Worm (Caenorhabditis elegans) whole organism, young adult: Measurements from ENCODE around the gene scl-7.

Experiments
- chd-7 ChIP-seq: sonication (generic microtip); optimal IDR thresholded peaks from 2 replicates; lab custom pipeline; 2016; ENCODE audit warnings: mild to moderate bottlenecking, missing genetic modification characterization, moderate library complexity, missing compliant biosample characterization
- lsy-27 ChIP-seq: sonication (generic microtip); optimal IDR thresholded peaks from 2 replicates; lab custom pipeline; 2017; ENCODE audit warnings: missing genetic modification characterization, mild to moderate bottlenecking, missing compliant biosample characterization, antibody characterized with exemption, missing genotype, borderline replicate concordance; ENCODE audit not compliant: insufficient read depth
- ztf-6 ChIP-seq: fragments of 200-800 bp; sonication (Bioruptor generic); IDR thresholded peaks from 2 replicates; pipeline ENCODE4 v1.3.6; 2022; ENCODE audit warnings: missing genetic modification reagents, missing genetic modification characterization, missing compliant biosample characterization

ce11 chrIV:13029674-13030466, 40.4 kb upstream of the scl-7 start:
- no peak for TF ChIP-seq ztf-6 (GFP tag; lab: Robert Waterston, UW)
- no peak for TF ChIP-seq chd-7 (tag; lab: Kevin White, UChicago)
- TF ChIP-seq lsy-27 (tag; lab: Kevin White, UChicago), result no peak
